Worm (Caenorhabditis elegans) whole organism, late embryonic: ENCODE results near the gene srz-16.

Experiments
- C08G9.2 ChIP-seq: sonication (generic microtip); optimal IDR thresholded peaks from 2 replicates; lab custom pipeline; 2016; ENCODE audit warnings: mild to moderate bottlenecking, missing genetic modification characterization, moderate library complexity, missing compliant biosample characterization
- T23F11.4 ChIP-seq: fragments of 200-800 bp; sonication (Bioruptor generic); optimal IDR thresholded peaks from 2 replicates; lab custom pipeline; 2018; ENCODE audit warnings: mild to moderate bottlenecking, missing genetic modification characterization, missing compliant biosample characterization
- ama-1 ChIP-seq: fragments of 150-350 bp; optimal IDR thresholded peaks from 2 replicates; lab custom pipeline; 2014
- ceh-24 ChIP-seq: sonication (generic microtip); optimal IDR thresholded peaks from 2 replicates; lab custom pipeline; 2016; ENCODE audit warnings: mild to moderate bottlenecking, missing genetic modification characterization, missing compliant biosample characterization
- ceh-31 ChIP-seq: sonication (generic microtip); optimal IDR thresholded peaks from 2 replicates; lab custom pipeline; 2016; ENCODE audit warnings: missing genetic modification characterization, missing compliant biosample characterization
- ceh-34 ChIP-seq: sonication (generic microtip); optimal IDR thresholded peaks from 2 replicates; lab custom pipeline; 2016; ENCODE audit warnings: mild to moderate bottlenecking, missing genetic modification characterization, missing compliant biosample characterization
- ceh-45 ChIP-seq: fragments of 200-800 bp; sonication (Bioruptor generic); IDR thresholded peaks from 2 replicates; pipeline ENCODE4 v1.3.6; 2022; ENCODE audit warnings: missing genetic modification reagents, missing genetic modification characterization, missing compliant biosample characterization
- ceh-48 ChIP-seq: sonication (generic microtip); optimal IDR thresholded peaks from 2 replicates; lab custom pipeline; 2016; ENCODE audit warnings: missing genetic modification characterization, inconsistent platforms, missing compliant biosample characterization
- ceh-6 ChIP-seq: fragments of 200-800 bp; sonication (Bioruptor generic); optimal IDR thresholded peaks from 2 replicates; lab custom pipeline; 2018; ENCODE audit warnings: mild to moderate bottlenecking, missing genetic modification characterization, missing compliant biosample characterization
- che-1 ChIP-seq: sonication (generic microtip); optimal IDR thresholded peaks from 2 replicates; lab custom pipeline; 2016; ENCODE audit warnings: mild to moderate bottlenecking, missing genetic modification characterization, missing compliant biosample characterization
- dve-1 ChIP-seq: sonication (generic microtip); optimal IDR thresholded peaks from 2 replicates; lab custom pipeline; 2017; ENCODE audit warnings: antibody characterized with exemption, mild to moderate bottlenecking, missing genetic modification characterization, missing compliant biosample characterization
- elt-4 ChIP-seq: sonication (generic microtip); optimal IDR thresholded peaks from 2 replicates; lab custom pipeline; 2016; ENCODE audit warnings: missing genetic modification characterization, missing compliant biosample characterization
- fkh-10 ChIP-seq: fragments of 150-350 bp; optimal IDR thresholded peaks from 2 replicates; lab custom pipeline; 2014; ENCODE audit warnings: missing biosample characterization, missing genetic modification reagents, missing genetic modification characterization
- gmeb-2 ChIP-seq: sonication (generic microtip); optimal IDR thresholded peaks from 2 replicates; lab custom pipeline; 2016; ENCODE audit warnings: missing genetic modification characterization, inconsistent platforms, missing compliant biosample characterization
- hlh-13 ChIP-seq: fragments of 200-800 bp; sonication (Bioruptor generic); optimal IDR thresholded peaks from 2 replicates; lab custom pipeline; 2018; ENCODE audit warnings: mild to moderate bottlenecking, missing genetic modification characterization, missing compliant biosample characterization
- lin-11 ChIP-seq: fragments of 200-800 bp; sonication (Bioruptor generic); optimal IDR thresholded peaks from 2 replicates; lab custom pipeline; 2018; ENCODE audit warnings: mild to moderate bottlenecking, missing genetic modification characterization, missing compliant biosample characterization
- mec-3 ChIP-seq: sonication (generic microtip); optimal IDR thresholded peaks from 2 replicates; lab custom pipeline; 2016; ENCODE audit warnings: borderline replicate concordance, missing genetic modification characterization, missing compliant biosample characterization
- nfya-1 ChIP-seq: sonication (generic microtip); optimal IDR thresholded peaks from 2 replicates; lab custom pipeline; 2017; ENCODE audit warnings: missing genetic modification characterization, mild to moderate bottlenecking, missing compliant biosample characterization, antibody characterized with exemption, moderate library complexity
- nhr-232 ChIP-seq: sonication (generic microtip); optimal IDR thresholded peaks from 2 replicates; lab custom pipeline; 2016; ENCODE audit warnings: missing genetic modification characterization, missing compliant biosample characterization
- npax-4 ChIP-seq: sonication (generic microtip); optimal IDR thresholded peaks from 2 replicates; lab custom pipeline; 2016; ENCODE audit warnings: missing genetic modification characterization, missing compliant biosample characterization
- odd-2 ChIP-seq: sonication (generic microtip); optimal IDR thresholded peaks from 2 replicates; lab custom pipeline; 2017; ENCODE audit warnings: antibody characterized with exemption, mild to moderate bottlenecking, missing genetic modification characterization, missing compliant biosample characterization
- pat-9 ChIP-seq: fragments of 200-800 bp; sonication (Bioruptor generic); optimal IDR thresholded peaks from 2 replicates; lab custom pipeline; 2018; ENCODE audit warnings: mild to moderate bottlenecking, missing genetic modification characterization, moderate library complexity, missing compliant biosample characterization
- pax-1 ChIP-seq: fragments of 150-350 bp; optimal IDR thresholded peaks from 2 replicates; lab custom pipeline; 2014; ENCODE audit warnings: missing biosample characterization, missing genetic modification characterization
- pha-2 ChIP-seq: sonication (generic microtip); optimal IDR thresholded peaks from 2 replicates; lab custom pipeline; 2017; ENCODE audit warnings: mild to moderate bottlenecking, missing genetic modification characterization, missing compliant biosample characterization
- pha-4 ChIP-seq: fragments of 150-350 bp; optimal IDR thresholded peaks from 2 replicates; lab custom pipeline; 2018; ENCODE audit warnings: missing biosample characterization, missing genetic modification reagents, missing genetic modification characterization
- pqm-1 ChIP-seq: sonication (generic microtip); optimal IDR thresholded peaks from 2 replicates; lab custom pipeline; 2016; ENCODE audit warnings: missing genetic modification characterization, missing compliant biosample characterization
- pros-1 ChIP-seq: fragments of 150-350 bp; optimal IDR thresholded peaks from 2 replicates; lab custom pipeline; 2014; ENCODE audit warnings: missing biosample characterization, missing genetic modification reagents, missing genetic modification characterization
- sdc-2 ChIP-seq: sonication (generic microtip); optimal IDR thresholded peaks from 2 replicates; lab custom pipeline; 2016; ENCODE audit warnings: missing genotype, missing genetic modification characterization, missing compliant biosample characterization
- sox-2 ChIP-seq: fragments of 200-800 bp; sonication (Bioruptor generic); IDR thresholded peaks from 2 replicates; pipeline ENCODE4 v1.3.6; 2022; ENCODE audit warnings: missing genetic modification reagents, missing genetic modification characterization, missing compliant biosample characterization
- sox-4 ChIP-seq: sonication (generic microtip); optimal IDR thresholded peaks from 2 replicates; lab custom pipeline; 2017; ENCODE audit warnings: mild to moderate bottlenecking, missing genetic modification characterization, inconsistent platforms, missing compliant biosample characterization
- syd-9 ChIP-seq: sonication (generic microtip); optimal IDR thresholded peaks from 2 replicates; lab custom pipeline; 2016; ENCODE audit warnings: mild to moderate bottlenecking, missing genetic modification characterization, moderate library complexity, missing compliant biosample characterization
- unc-3 ChIP-seq, 2 experiments: fragments of 200-800 bp in 1 of 2; sonication (Bioruptor generic) in 1 of 2; sonication (generic microtip) in 1 of 2; conservative IDR thresholded peaks in 1 of 2; optimal IDR thresholded peaks in 1 of 2; 2 replicates each; pipeline versions ENCODE4 v1.3.6 to Lab custom; 2016 to 2022; ENCODE audit warnings: missing compliant biosample characterization in 2 of 2, missing genetic modification characterization in 2 of 2, missing genetic modification reagents in 1 of 2
- unc-42 ChIP-seq: sonication (generic microtip); optimal IDR thresholded peaks from 2 replicates; lab custom pipeline; 2016; ENCODE audit warnings: missing genotype, missing genetic modification characterization, missing compliant biosample characterization
- zip-5 ChIP-seq: sonication (generic microtip); optimal IDR thresholded peaks from 2 replicates; lab custom pipeline; 2016; ENCODE audit warnings: missing genetic modification characterization, missing compliant biosample characterization
- ztf-16 ChIP-seq: sonication (generic microtip); optimal IDR thresholded peaks from 2 replicates; lab custom pipeline; 2017; ENCODE audit warnings: missing genetic modification characterization, missing compliant biosample characterization

srz-16 gene

DNA sequence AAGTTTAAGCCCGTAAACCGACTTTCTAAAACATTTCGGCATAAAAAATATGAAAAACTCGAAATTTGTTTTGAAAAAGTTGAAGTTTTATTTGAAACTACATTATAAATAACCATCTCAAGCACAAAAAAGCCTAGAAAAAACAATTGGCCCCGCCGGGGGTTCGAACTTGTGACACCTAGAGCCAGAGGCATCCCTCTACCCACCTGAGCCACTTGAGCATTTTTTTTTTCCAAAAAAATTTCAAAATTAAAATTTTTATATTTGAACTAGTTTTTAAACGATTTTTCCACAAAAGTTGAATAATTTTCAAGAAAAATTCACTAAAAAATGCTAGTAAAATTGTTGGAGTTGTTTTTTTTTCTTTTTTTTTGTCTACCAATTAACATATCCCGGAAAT, 37.2 kb upstream of the srz-16 start:
- no peak for TF ChIP-seq sox-4
- TF ChIP-seq hlh-13 (GFP tag; lab: Kevin White, UChicago), result no peak
- TF ChIP-seq pqm-1 (tag; lab: Kevin White, UChicago), result no peak
- TF ChIP-seq C08G9.2 (tag; lab: Kevin White, UChicago), result no peak
- TF ChIP-seq ztf-16, result no peak
- TF ChIP-seq pat-9, result no peak

DNA sequence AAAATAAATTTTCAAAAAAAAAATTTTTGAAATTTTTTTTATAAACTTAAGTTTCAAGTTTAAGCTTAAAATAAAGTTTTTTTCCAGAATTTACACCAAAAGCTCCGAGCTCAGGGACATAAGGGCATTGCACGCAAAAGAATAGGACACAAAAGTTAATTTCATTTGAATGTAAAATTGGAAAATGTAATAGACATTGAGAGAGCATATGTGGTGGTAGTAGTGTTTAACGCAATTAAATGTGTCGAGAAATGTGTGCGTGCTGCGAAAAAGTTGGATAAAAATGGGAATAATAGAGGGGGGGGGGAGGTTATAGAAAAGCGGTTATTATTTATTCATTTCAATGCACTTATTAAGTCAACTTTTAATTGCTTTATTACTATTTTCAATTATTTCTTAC, 34.1 kb upstream of the srz-16 start:
- TF ChIP-seq pha-2 (tag; lab: Kevin White, UChicago), result no peak
- TF ChIP-seq unc-42 (tag; lab: Kevin White, UChicago), result peak; percentile 96

DNA sequence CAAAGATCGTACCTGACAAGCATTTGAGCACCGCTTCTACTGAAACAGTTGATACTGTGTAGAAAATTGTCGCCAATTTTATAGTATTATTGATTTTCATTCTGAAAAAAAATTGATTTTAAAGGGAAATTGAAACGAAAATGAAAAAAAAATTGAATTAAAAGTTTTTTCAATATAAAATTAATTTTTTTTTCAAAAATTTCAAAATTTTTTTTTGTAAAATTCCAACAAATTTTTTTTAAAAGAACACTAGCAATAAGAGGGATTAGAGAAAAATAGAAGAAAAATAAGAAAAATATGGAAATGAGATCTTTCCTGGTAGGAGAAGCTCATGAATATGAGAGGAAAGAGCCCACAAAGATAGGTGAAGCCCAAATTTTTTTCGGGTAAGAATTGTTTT, 28.7 kb upstream of the srz-16 start, which contains the start of gene Y113G7B.11:
TSS of gene Y113G7B.11 (minus strand) at position 101 of the 400 bp plus-strand sequence.
- TF ChIP-seq npax-4 (tag; lab: Kevin White, UChicago) (no peak), ceh-24 (tag; lab: Kevin White, UChicago) (no peak), lin-11 (no peak), fkh-10 (GFP tag; lab: Kevin White, UChicago) (no peak), ceh-34 (no peak), syd-9 (tag; lab: Kevin White, UChicago) (no peak), pax-1 (tag; lab: Kevin White, UChicago) (no peak), ceh-6 (GFP tag; lab: Kevin White, UChicago) (no peak), C08G9.2 (tag; lab: Kevin White, UChicago) (no peak), gmeb-2 (no peak), sox-2 (GFP tag; lab: Robert Waterston, UW) (no peak), pha-2 (tag; lab: Kevin White, UChicago) (no peak), ceh-48 (no peak), elt-4 (no peak), pha-4 (no peak), nfya-1 (no peak), unc-42 (tag; lab: Kevin White, UChicago) (no peak), ceh-45 (GFP tag; lab: Robert Waterston, UW) (no peak)

DNA sequence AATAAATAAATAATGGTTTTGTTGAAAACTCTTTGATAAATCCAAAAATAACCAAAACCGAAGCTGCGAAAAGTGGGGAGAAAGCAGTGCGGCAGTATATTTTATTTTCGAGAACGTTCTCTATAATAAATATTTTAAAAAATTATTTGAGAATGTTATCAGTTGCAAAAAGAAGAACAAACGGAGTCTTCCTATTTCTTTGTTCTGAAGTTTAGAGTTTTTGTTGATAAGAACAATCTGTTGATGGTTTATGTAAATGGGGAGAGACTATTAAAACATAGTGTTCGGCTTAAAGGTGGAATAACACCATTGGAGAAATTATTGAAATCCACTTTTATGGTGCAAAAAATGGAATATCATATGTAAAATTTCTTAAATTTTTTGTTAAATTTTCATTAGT, 26.6 kb upstream of the srz-16 start:
- TF ChIP-seq ceh-31 (tag; lab: Kevin White, UChicago), result no peak
- TF ChIP-seq lin-11, result no peak
- no peak for TF ChIP-seq ceh-34
- TF ChIP-seq nfya-1, result no peak
- no peak for TF ChIP-seq odd-2
- no peak for TF ChIP-seq T23F11.4 (GFP tag; lab: Kevin White, UChicago)
- TF ChIP-seq pax-1 (tag; lab: Kevin White, UChicago), result no peak
- TF ChIP-seq hlh-13 (GFP tag; lab: Kevin White, UChicago), result no peak
- TF ChIP-seq ama-1 (lab: Kevin White, UChicago), result no peak
- no peak for TF ChIP-seq nhr-232

DNA sequence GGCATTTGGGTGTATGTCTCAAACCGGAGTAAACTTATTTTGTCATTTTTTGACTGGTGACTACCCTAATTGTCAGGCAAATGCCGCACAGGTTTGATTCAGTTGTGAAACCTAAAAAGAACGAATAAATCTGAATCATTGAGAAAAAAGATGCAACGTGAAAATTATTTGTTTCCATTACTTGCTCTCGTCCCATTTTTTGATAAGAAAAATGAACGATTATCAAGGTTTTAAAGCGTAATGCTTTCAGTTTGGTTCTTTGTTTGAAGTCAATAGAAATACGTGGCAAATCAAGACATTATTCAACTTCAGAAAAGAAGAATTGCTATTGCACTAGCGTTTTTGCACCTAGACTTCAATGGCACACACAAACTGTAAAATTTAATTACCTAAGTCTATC, 26.1 kb upstream of the srz-16 start, which contains the start of gene Y113G7B.12:
TSS of gene Y113G7B.12 (minus strand) at position 101 of the 400 bp plus-strand sequence.
- TF ChIP-seq syd-9 (tag; lab: Kevin White, UChicago) (no peak), dve-1 (tag; lab: Kevin White, UChicago) (no peak), mec-3 (tag; lab: Kevin White, UChicago) (no peak), zip-5 (tag; lab: Kevin White, UChicago) (no peak), che-1 (tag; lab: Kevin White, UChicago) (no peak), sdc-2 (tag; lab: Kevin White, UChicago) (no peak), pros-1 (no peak), pha-2 (tag; lab: Kevin White, UChicago) (no peak), unc-3 (GFP tag; conservative IDR thresholded peaks at IDR 0.05; lab: Robert Waterston, UW) (no peak), unc-3 (tag; optimal IDR thresholded peaks at IDR 0.05; lab: Kevin White, UChicago) (no peak)
